Fruit fly (Drosophila melanogaster) whole organism: ENCODE measurements around the gene CG9555.

ENCODE experiments used
- CG8478 ChIP-seq: fragments of >200 bp; optimal IDR thresholded peaks from 2 replicates; lab custom pipeline; 2018; ENCODE audit warnings: inconsistent platforms
- Dll ChIP-seq: fragments of >200 bp; optimal IDR thresholded peaks from 2 replicates; lab custom pipeline; 2017
- EcR ChIP-seq, 2 experiments: fragments of >200 bp; optimal IDR thresholded peaks; 2 replicates each; lab custom pipeline; 2017; ENCODE audit warnings: missing biosample characterization in 2 of 2, missing genetic modification characterization in 2 of 2, missing genetic modification reagents in 2 of 2
- pan ChIP-seq: fragments of >200 bp; optimal IDR thresholded peaks from 2 replicates; lab custom pipeline; 2017
- psq ChIP-seq: fragments of >200 bp; optimal IDR thresholded peaks from 2 replicates; lab custom pipeline; 2017
- usp ChIP-seq: fragments of >200 bp; optimal IDR thresholded peaks from 2 replicates; lab custom pipeline; 2017; ENCODE audit warnings: missing biosample characterization, missing genetic modification characterization, mixed read lengths

CG9555 gene

DNA sequence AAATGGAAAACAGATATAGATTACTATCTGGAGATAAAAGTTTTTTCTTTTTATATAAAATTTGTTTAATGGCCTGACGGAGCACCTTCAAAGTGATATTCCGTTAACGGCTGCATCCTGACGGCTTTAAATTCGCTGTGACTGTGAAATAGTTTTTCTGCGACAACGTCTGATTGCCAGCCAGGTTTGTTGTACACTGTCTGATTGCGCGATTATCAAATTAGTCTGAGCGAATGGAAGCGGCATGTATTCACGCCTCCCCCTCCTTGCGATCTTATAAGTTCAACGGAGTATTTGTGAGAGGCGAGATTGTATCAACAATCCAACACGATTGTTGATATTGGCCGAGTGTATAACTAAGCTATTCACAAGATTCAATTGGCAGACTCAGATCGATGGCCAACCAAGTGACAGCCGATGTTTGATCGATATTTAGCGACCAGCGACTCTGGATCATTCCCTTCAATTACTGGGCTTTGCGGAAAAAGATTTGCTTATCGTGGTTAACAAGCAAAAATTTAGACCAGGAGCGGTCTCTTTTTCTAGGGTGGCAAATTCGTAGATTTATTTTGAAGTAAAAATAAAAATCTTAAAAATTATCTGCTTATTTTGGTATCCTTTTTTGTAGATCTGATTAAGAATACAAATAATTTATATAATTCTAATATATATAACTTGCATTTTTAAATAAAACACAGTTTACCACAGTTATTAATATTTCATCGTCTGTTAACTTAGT is 35.8 kb upstream of the CG9555 start:
- TF ChIP-seq usp (GFP tag; lab: Kevin White, UChicago): no peak
- TF ChIP-seq CG8478: no peak
- no peak for TF ChIP-seq psq (lab: Kevin White, UChicago)
- no peak for TF ChIP-seq Dll
- TF ChIP-seq EcR (GFP tag; optimal IDR thresholded peaks at IDR 0.05; lab: Kevin White, UChicago): no peak

dm6 chr2L:8956336-8956726 is 35.2 kb upstream of the CG9555 start:
- TF ChIP-seq psq (lab: Kevin White, UChicago) (no peak), Dll (no peak), CG8478 (no peak), pan (lab: Kevin White, UChicago) (no peak), usp (GFP tag; lab: Kevin White, UChicago) (no peak), EcR (GFP tag; optimal IDR thresholded peaks at IDR 0.05; lab: Kevin White, UChicago) (no peak)

dm6 chr2L:8957152-8957551 is 34.4 kb upstream of the CG9555 start:
- TF ChIP-seq Dll: no peak
- TF ChIP-seq pan (lab: Kevin White, UChicago): no peak
- TF ChIP-seq EcR (GFP tag; optimal IDR thresholded peaks at IDR 0.05; lab: Kevin White, UChicago): no peak
- no peak for TF ChIP-seq psq (lab: Kevin White, UChicago)
- TF ChIP-seq usp (GFP tag; lab: Kevin White, UChicago): no peak
- no peak for TF ChIP-seq CG8478

dm6 chr2L:8958046-8958497 is 33.5 kb upstream of the CG9555 start:
- no peak for TF ChIP-seq EcR (GFP tag; optimal IDR thresholded peaks at IDR 0.05; lab: Kevin White, UChicago)
- TF ChIP-seq Dll: no peak
- no peak for TF ChIP-seq psq (lab: Kevin White, UChicago)
- TF ChIP-seq pan (lab: Kevin White, UChicago): no peak

DNA sequence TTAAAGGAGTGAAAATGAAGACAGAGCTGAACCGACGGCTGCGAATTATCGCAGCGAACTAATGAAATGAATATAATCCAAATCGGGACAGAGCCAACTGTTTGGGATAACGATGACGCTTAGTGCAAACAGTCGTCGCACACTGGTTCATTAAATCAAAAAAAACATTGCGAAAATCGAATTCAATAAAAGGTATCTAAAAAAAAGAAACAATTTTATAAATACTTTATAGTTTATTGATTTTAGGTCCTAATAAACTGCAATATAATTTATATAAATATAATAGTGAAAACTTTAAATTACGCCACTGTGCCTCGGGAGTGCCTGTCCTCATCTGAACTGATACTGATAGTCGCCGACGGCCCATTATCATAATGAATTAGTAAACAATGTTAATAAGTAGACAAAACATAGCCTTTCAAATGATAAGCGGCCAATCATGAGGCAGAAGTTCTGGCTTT is 32.5 kb upstream of the CG9555 start, which contains the start of gene CG31886:
Gene CG31886, minus strand, starts transcription at position 51 of the 461 bp plus-strand sequence.
- no peak for TF ChIP-seq Dll
- TF ChIP-seq CG8478: no peak
- TF ChIP-seq psq (lab: Kevin White, UChicago): no peak
- TF ChIP-seq pan (lab: Kevin White, UChicago): no peak
- TF ChIP-seq EcR (GFP tag; optimal IDR thresholded peaks at IDR 0.05; lab: Kevin White, UChicago): no peak
- TF ChIP-seq usp (GFP tag; lab: Kevin White, UChicago): no peak

- no peak for TF ChIP-seq pan (lab: Kevin White, UChicago)
These were observed 29.3 kb upstream of the CG9555 start, which contains the start of the genes CG9525 and CG32985 for dm6 chr2L:8962254-8962653. Gene CG9525 (minus strand): TSS chr2L:8962354. Gene CG32985 (plus strand): TSS chr2L:8962533.

dm6 chr2L:8964657-8965056 is 26.9 kb upstream of the CG9555 start, which contains the start of gene CG32984:
Gene CG32984 (plus strand): TSS chr2L:8964957.
- TF ChIP-seq CG8478: no peak

DNA sequence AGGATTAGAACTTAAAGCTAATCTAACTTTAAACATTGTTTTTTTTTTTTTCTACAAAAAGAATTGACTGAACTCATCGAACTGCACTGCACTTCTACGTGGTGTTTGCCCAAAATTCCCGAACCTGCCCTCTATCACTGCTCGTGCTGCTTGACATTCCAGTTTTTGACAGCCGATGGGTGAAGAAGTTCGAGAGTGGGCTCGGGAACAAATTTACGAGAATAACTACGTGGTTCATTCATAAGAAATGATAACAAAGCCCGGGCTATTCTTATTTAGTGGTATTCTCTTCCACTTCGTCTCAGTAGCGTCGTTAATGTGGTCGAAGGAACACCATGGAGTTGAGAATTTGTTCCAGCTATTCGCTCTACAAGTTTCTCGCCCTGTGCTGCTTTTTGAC is 24.3 kb upstream of the CG9555 start, which contains the start of gene CG18088:
Gene CG18088, plus strand, starts transcription at position 301 of the 400 bp plus-strand sequence.
- TF ChIP-seq EcR (GFP tag; optimal IDR thresholded peaks at IDR 0.05; lab: Kevin White, UChicago) (no peak), Dll (no peak), usp (GFP tag; lab: Kevin White, UChicago) (no peak), psq (lab: Kevin White, UChicago) (no peak), pan (lab: Kevin White, UChicago) (no peak), CG8478 (no peak)

DNA sequence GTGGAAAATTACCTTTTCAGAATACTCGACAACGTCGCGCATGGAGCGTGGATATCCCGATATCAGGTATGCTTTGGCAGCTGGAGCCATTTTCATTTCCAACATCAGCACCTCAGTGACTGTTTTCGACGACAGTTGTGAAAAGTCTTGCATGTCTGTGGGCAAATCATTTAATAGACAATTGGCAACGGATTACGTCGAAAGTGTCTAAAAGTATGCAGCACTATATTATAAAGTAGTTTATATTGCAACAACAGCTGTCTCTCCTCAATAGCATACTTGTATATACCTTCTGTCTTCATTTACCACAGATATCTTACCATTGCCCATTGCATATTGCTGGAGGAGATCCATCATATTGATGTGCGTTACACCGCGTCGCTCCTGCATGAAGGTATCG is 18.6 kb upstream of the CG9555 start:
- TF ChIP-seq EcR (GFP tag; optimal IDR thresholded peaks at IDR 0.05; lab: Kevin White, UChicago) (no peak), pan (lab: Kevin White, UChicago) (no peak), usp (GFP tag; lab: Kevin White, UChicago) (no peak), CG8478 (no peak), Dll (no peak), psq (lab: Kevin White, UChicago) (no peak)

dm6 chr2L:8974506-8974905 is 17.0 kb upstream of the CG9555 start:
- TF ChIP-seq Dll (no peak), psq (lab: Kevin White, UChicago) (no peak), EcR (GFP tag; optimal IDR thresholded peaks at IDR 0.05; lab: Kevin White, UChicago) (no peak), usp (GFP tag; lab: Kevin White, UChicago) (no peak), CG8478 (no peak), pan (lab: Kevin White, UChicago) (no peak)

DNA sequence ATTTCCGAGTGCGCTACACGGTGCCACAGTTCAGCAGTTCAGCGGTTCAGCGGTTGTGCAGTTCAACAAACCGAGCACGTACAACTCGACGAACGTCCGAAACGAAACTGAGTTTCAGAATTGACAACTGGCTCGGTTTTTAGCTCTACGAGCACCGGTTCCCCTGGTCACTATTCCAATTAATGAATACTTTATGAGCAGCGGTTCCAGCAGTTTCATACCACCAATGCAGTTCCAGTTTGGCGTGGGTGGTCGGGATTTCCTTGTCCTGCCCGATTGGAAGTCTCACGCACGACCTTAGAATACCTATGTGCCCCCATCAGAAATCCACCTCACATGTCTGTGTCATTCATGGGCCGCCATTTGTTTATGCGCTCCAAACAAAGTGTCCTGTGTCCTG is 16.2 kb upstream of the CG9555 start, which contains the start of gene CG9541:
Gene CG9541, minus strand, starts transcription at position 101 of the 400 bp plus-strand sequence.
- no peak for TF ChIP-seq usp (GFP tag; lab: Kevin White, UChicago)
- TF ChIP-seq psq (lab: Kevin White, UChicago): no peak
- no peak for TF ChIP-seq CG8478
- no peak for TF ChIP-seq EcR (GFP tag; optimal IDR thresholded peaks at IDR 0.05; lab: Kevin White, UChicago)
- no peak for TF ChIP-seq pan (lab: Kevin White, UChicago)
- TF ChIP-seq Dll: no peak

dm6 chr2L:8980359-8980758 is 11.2 kb upstream of the CG9555 start, which contains the start of gene CG18662:
Gene CG18662 (plus strand): TSS chr2L:8980659.
- TF ChIP-seq pan (lab: Kevin White, UChicago): no peak
- no peak for TF ChIP-seq EcR (GFP tag; optimal IDR thresholded peaks at IDR 0.05; lab: Kevin White, UChicago)
- TF ChIP-seq psq (lab: Kevin White, UChicago): no peak
- no peak for TF ChIP-seq CG8478
- no peak for TF ChIP-seq Dll
- TF ChIP-seq usp (GFP tag; lab: Kevin White, UChicago): no peak
